Worm (Caenorhabditis elegans) whole organism, L3 larva: ENCODE results near the gene srh-257.

ENCODE experiments used
- ZK546.5 ChIP-seq: sonication (generic microtip); optimal IDR thresholded peaks from 2 replicates; lab custom pipeline; 2017; ENCODE audit warnings: missing biosample characterization, missing genetic modification characterization
- ceh-16 ChIP-seq: sonication (generic microtip); optimal IDR thresholded peaks from 2 replicates; lab custom pipeline; 2017; ENCODE audit warnings: missing biosample characterization, missing genetic modification characterization
- fos-1 ChIP-seq: fragments of 150-350 bp; optimal IDR thresholded peaks from 2 replicates; lab custom pipeline; 2014; ENCODE audit warnings: missing biosample characterization, missing genetic modification characterization
- lin-15B ChIP-seq: fragments of 150-350 bp; optimal IDR thresholded peaks from 2 replicates; lab custom pipeline; 2014; ENCODE audit warnings: missing biosample characterization, missing genetic modification characterization
- lin-39 ChIP-seq: fragments of 150-350 bp; optimal IDR thresholded peaks from 2 replicates; lab custom pipeline; 2018; ENCODE audit warnings: missing biosample characterization, missing genetic modification reagents, missing genetic modification characterization
- mdl-1 ChIP-seq: fragments of 150-350 bp; optimal IDR thresholded peaks from 2 replicates; lab custom pipeline; 2014; ENCODE audit warnings: missing biosample characterization, missing genetic modification characterization
- nfya-1 ChIP-seq: sonication (generic microtip); optimal IDR thresholded peaks from 2 replicates; lab custom pipeline; 2017; ENCODE audit warnings: missing genetic modification characterization, mild to moderate bottlenecking, missing compliant biosample characterization, antibody characterized with exemption, moderate library complexity; ENCODE audit not compliant: insufficient read depth
- nhr-237 ChIP-seq: fragments of 150-350 bp; optimal IDR thresholded peaks from 2 replicates; lab custom pipeline; 2014; ENCODE audit warnings: missing biosample characterization, missing genetic modification characterization
- nhr-76 ChIP-seq: fragments of 150-350 bp; sonication (generic microtip); optimal IDR thresholded peaks from 5 replicates; lab custom pipeline; 2014; ENCODE audit warnings: missing biosample characterization, missing genetic modification characterization
- pha-4 ChIP-seq: fragments of 150-350 bp; optimal IDR thresholded peaks from 2 replicates; lab custom pipeline; 2014; ENCODE audit warnings: missing biosample characterization, missing genetic modification reagents, missing genetic modification characterization
- skn-1 ChIP-seq: fragments of 150-350 bp; optimal IDR thresholded peaks from 2 replicates; lab custom pipeline; 2014; ENCODE audit warnings: missing biosample characterization, missing genetic modification characterization
- snpc-4 ChIP-seq: fragments of 150-350 bp; optimal IDR thresholded peaks from 2 replicates; lab custom pipeline; 2014; ENCODE audit warnings: missing biosample characterization, missing genetic modification characterization
- ztf-11 ChIP-seq: fragments of 150-350 bp; optimal IDR thresholded peaks from 2 replicates; lab custom pipeline; 2014; ENCODE audit warnings: missing biosample characterization, missing genetic modification characterization
- ztf-4 ChIP-seq: fragments of 150-350 bp; optimal IDR thresholded peaks from 2 replicates; lab custom pipeline; 2014; ENCODE audit warnings: missing biosample characterization, missing genetic modification characterization

- TF ChIP-seq pha-4 (tag; lab: Kevin White, UChicago) (no peak), ztf-11 (tag; lab: Kevin White, UChicago) (no peak), ceh-16 (tag; lab: Kevin White, UChicago) (no peak), skn-1 (tag; lab: Kevin White, UChicago) (no peak), nhr-237 (tag; lab: Kevin White, UChicago) (no peak), nhr-76 (tag; lab: Kevin White, UChicago) (no peak), lin-39 (tag; lab: Kevin White, UChicago) (no peak), lin-15B (tag; lab: Kevin White, UChicago) (no peak), nfya-1 (tag; lab: Kevin White, UChicago) (no peak), mdl-1 (no peak), snpc-4 (no peak), fos-1 (tag; lab: Kevin White, UChicago) (no peak), ztf-4 (tag; lab: Kevin White, UChicago) (no peak), ZK546.5 (tag; lab: Kevin White, UChicago) (no peak)
These were observed 47.3 kb downstream of the srh-257 start for ce11 chrV:15454322-15454721.
